Worm (Caenorhabditis elegans): ENCODE measurements around the gene mig-38.

- TF ChIP-seq set-16 (GFP tag; IDR thresholded peaks at IDR 0.05) (no peak), Y105C5A.15 (GFP tag; IDR thresholded peaks at IDR 0.05) (no peak), Y48G9A.11 (GFP tag; IDR thresholded peaks at IDR 0.05) (no peak), lin-13 (GFP tag; optimal IDR thresholded peaks at IDR 0.05) (no peak), fos-1 (tag; optimal IDR thresholded peaks at IDR 0.05) (no peak), mdl-1 (tag; optimal IDR thresholded peaks at IDR 0.05) (no peak), ces-1 (GFP tag; optimal IDR thresholded peaks at IDR 0.05) (no peak), tag-97 (GFP tag; IDR thresholded peaks at IDR 0.05) (no peak)
Measured at ce11 chrIV:11649031-11649430, 55.0 kb downstream of the mig-38 start, which contains the start of gene ZK809.8.
